Worm (Caenorhabditis elegans): Measurements from ENCODE around the gene Y38H6C.9.

Gene Y38H6C.9

DNA sequence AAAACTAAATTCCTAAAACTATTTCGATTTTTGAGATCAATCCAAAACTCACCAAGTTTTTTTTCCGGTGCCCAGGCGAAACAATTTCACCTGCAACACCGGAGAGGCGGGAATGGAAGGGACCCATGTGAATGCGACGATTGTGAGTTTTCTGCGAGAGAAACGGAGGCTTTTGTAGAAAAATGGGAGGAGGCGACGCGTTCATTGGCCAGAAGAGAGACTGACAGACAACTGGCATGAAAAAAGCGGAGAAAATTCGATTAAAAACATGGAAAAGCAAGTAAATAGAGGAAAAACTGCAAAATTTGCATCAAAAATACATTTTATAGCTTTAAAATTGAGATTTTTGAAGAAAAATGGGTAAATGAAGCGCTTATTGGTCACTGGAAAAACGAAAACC is 46.2 kb downstream of the Y38H6C.9 start, which contains the start of gene B0250.7:
B0250.7 (minus strand) TSS at position 232 of the 400 bp plus-strand sequence.
- TF ChIP-seq nfya-1 (tag; optimal IDR thresholded peaks at IDR 0.05; ENCODE audit: insufficient read depth): peak; percentile 97
- no peak for TF ChIP-seq mml-1 (tag; optimal IDR thresholded peaks at IDR 0.05)

ce11 chrV:20475029-20475428 is 47.0 kb downstream of the Y38H6C.9 start:
- TF ChIP-seq aly-2 (tag; optimal IDR thresholded peaks at IDR 0.05) (no peak), daf-12 (tag; optimal IDR thresholded peaks at IDR 0.05) (no peak), fkh-10 (GFP tag; optimal IDR thresholded peaks at IDR 0.05) (no peak), hmg-11 (tag; optimal IDR thresholded peaks at IDR 0.05) (no peak), nhr-43 (tag; optimal IDR thresholded peaks at IDR 0.05; ENCODE audit: poor library complexity, severe bottlenecking) (no peak), lin-39 (tag; optimal IDR thresholded peaks at IDR 0.05) (no peak), pha-4 (tag; optimal IDR thresholded peaks at IDR 0.05) (no peak), eor-1 (tag; optimal IDR thresholded peaks at IDR 0.05) (no peak), zag-1 (tag; optimal IDR thresholded peaks at IDR 0.05) (no peak), unc-39 (tag; optimal IDR thresholded peaks at IDR 0.05) (no peak), pqm-1 (tag; optimal IDR thresholded peaks at IDR 0.05) (no peak), ceh-16 (tag; optimal IDR thresholded peaks at IDR 0.05) (no peak), ama-1 (optimal IDR thresholded peaks at IDR 0.05) (no peak), fkh-2 (tag; optimal IDR thresholded peaks at IDR 0.05) (no peak), ceh-28 (tag; optimal IDR thresholded peaks at IDR 0.05) (no peak), egl-5 (tag; optimal IDR thresholded peaks at IDR 0.05) (no peak), nhr-67 (tag; optimal IDR thresholded peaks at IDR 0.05) (no peak), nhr-76 (tag; optimal IDR thresholded peaks at IDR 0.05) (no peak)

- no peak for TF ChIP-seq egl-5 (tag; optimal IDR thresholded peaks at IDR 0.05)
- TF ChIP-seq elt-3 (tag; optimal IDR thresholded peaks at IDR 0.05): no peak
- TF ChIP-seq pqm-1 (tag; optimal IDR thresholded peaks at IDR 0.05): no peak
These were observed 51.7 kb downstream of the Y38H6C.9 start, which contains the start of gene B0250.8 for ce11 chrV:20470385-20470784. B0250.8 (minus strand) TSS chrV:20470485.
